Fruit fly (Drosophila melanogaster) whole organism, prepupa: ENCODE measurements around the gene Gr9a.
A peak's percentile ranks its signal among the peaks of the same experiment; 100 is the strongest.

Source experiments
- Blimp-1 ChIP-seq: fragments of 200-800 bp; sonication (Bioruptor generic); optimal IDR thresholded peaks from 3 replicates; lab custom pipeline; 2017; ENCODE audit warnings: missing biosample characterization, missing genetic modification characterization, mild to moderate bottlenecking, moderate library complexity, missing genetic modification reagents
- CG10631 ChIP-seq: fragments of 200-800 bp; sonication (Bioruptor generic); optimal IDR thresholded peaks from 2 replicates; lab custom pipeline; 2016; ENCODE audit warnings: missing biosample characterization, missing genetic modification characterization
- CG10669 ChIP-seq: fragments of 200-800 bp; sonication (Bioruptor generic); optimal IDR thresholded peaks from 3 replicates; lab custom pipeline; 2018; ENCODE audit warnings: missing biosample characterization, mild to moderate bottlenecking, missing genetic modification characterization, moderate library complexity
- CG11294 ChIP-seq: fragments of 200-800 bp; sonication (Bioruptor generic); IDR thresholded peaks from 2 replicates; pipeline ENCODE4 v1.3.6; 2022; ENCODE audit warnings: missing biosample characterization, missing genetic modification characterization
- CG11762 ChIP-seq: fragments of 200-800 bp; sonication (Bioruptor generic); optimal IDR thresholded peaks from 3 replicates; lab custom pipeline; 2016; ENCODE audit warnings: missing biosample characterization, missing genetic modification characterization; ENCODE audit not compliant: insufficient read depth
- CG11902 ChIP-seq: fragments of 200-800 bp; sonication (Bioruptor generic); optimal IDR thresholded peaks from 3 replicates; lab custom pipeline; 2016; ENCODE audit warnings: missing biosample characterization, missing genetic modification characterization
- CG15336 ChIP-seq: fragments of 200-800 bp; sonication (Bioruptor generic); IDR thresholded peaks from 2 replicates; pipeline ENCODE4 v1.3.6; 2022; ENCODE audit warnings: missing biosample characterization, missing genetic modification characterization
- CG1621 ChIP-seq: fragments of 200-800 bp; sonication (Bioruptor generic); optimal IDR thresholded peaks from 3 replicates; lab custom pipeline; 2018; ENCODE audit warnings: missing biosample characterization, mild to moderate bottlenecking, missing genetic modification characterization
- CG16779 ChIP-seq: fragments of 200-800 bp; sonication (Bioruptor generic); optimal IDR thresholded peaks from 3 replicates; lab custom pipeline; 2017; ENCODE audit warnings: missing biosample characterization, mild to moderate bottlenecking, missing genetic modification characterization
- CG3032 ChIP-seq: fragments of 200-800 bp; optimal IDR thresholded peaks from 2 replicates; lab custom pipeline; 2019; ENCODE audit warnings: missing biosample characterization, mild to moderate bottlenecking, missing genetic modification characterization, moderate library complexity
- CG31627 ChIP-seq: fragments of 200-800 bp; sonication (Bioruptor generic); optimal IDR thresholded peaks from 3 replicates; lab custom pipeline; 2016; ENCODE audit warnings: missing biosample characterization, missing genetic modification characterization
- CG32006 ChIP-seq: fragments of 200-800 bp; sonication (Bioruptor generic); optimal IDR thresholded peaks from 3 replicates; lab custom pipeline; 2017; ENCODE audit warnings: missing biosample characterization, mild to moderate bottlenecking, missing genetic modification characterization
- CG34406 ChIP-seq: fragments of 200-800 bp; sonication (Bioruptor generic); optimal IDR thresholded peaks from 3 replicates; lab custom pipeline; 2016; ENCODE audit warnings: missing biosample characterization, missing genetic modification characterization
- CG3919 ChIP-seq: fragments of 200-800 bp; sonication (Bioruptor generic); optimal IDR thresholded peaks from 3 replicates; lab custom pipeline; 2016; ENCODE audit warnings: missing biosample characterization, missing genetic modification characterization
- CG4318 ChIP-seq: fragments of 200-800 bp; sonication (Bioruptor generic); optimal IDR thresholded peaks from 3 replicates; lab custom pipeline; 2017; ENCODE audit warnings: missing biosample characterization, mild to moderate bottlenecking, missing genetic modification characterization
- CG6163 ChIP-seq: fragments of 200-800 bp; sonication (Bioruptor generic); IDR thresholded peaks from 3 replicates; pipeline ENCODE4 v1.3.6; 2022; ENCODE audit warnings: missing biosample characterization, missing genetic modification characterization
- CG6276 ChIP-seq: fragments of 200-800 bp; sonication (Bioruptor generic); optimal IDR thresholded peaks from 2 replicates; lab custom pipeline; 2017; ENCODE audit warnings: missing biosample characterization, mild to moderate bottlenecking, missing genetic modification characterization
- CG6792 ChIP-seq: fragments of 200-800 bp; sonication (Bioruptor generic); optimal IDR thresholded peaks from 3 replicates; lab custom pipeline; 2016; ENCODE audit warnings: missing biosample characterization, missing genetic modification characterization
- CG6808 ChIP-seq: fragments of 200-800 bp; sonication (Bioruptor generic); optimal IDR thresholded peaks from 3 replicates; lab custom pipeline; 2017; ENCODE audit warnings: missing biosample characterization, missing genetic modification characterization, mild to moderate bottlenecking, moderate library complexity, missing genetic modification reagents
- CG6854 ChIP-seq: fragments of 200-800 bp; sonication (Bioruptor generic); optimal IDR thresholded peaks from 2 replicates; lab custom pipeline; 2017; ENCODE audit warnings: missing biosample characterization, mild to moderate bottlenecking, missing genetic modification characterization
- CG7368 ChIP-seq: fragments of 200-800 bp; sonication (Bioruptor generic); optimal IDR thresholded peaks from 3 replicates; lab custom pipeline; 2016; ENCODE audit warnings: missing biosample characterization, missing genetic modification characterization
- CG8119 ChIP-seq: fragments of 200-800 bp; sonication (Bioruptor generic); IDR thresholded peaks from 3 replicates; pipeline ENCODE4 v1.3.6; 2022; ENCODE audit warnings: missing biosample characterization, missing genetic modification characterization
- CG8319 ChIP-seq: fragments of 200-800 bp; sonication (Bioruptor generic); optimal IDR thresholded peaks from 3 replicates; lab custom pipeline; 2016; ENCODE audit warnings: missing biosample characterization, missing genetic modification characterization
- CG8632 ChIP-seq: fragments of 200-800 bp; sonication (Bioruptor generic); optimal IDR thresholded peaks from 3 replicates; lab custom pipeline; 2016; ENCODE audit warnings: missing biosample characterization, missing genetic modification characterization
- CG9139 ChIP-seq: fragments of 200-800 bp; sonication (Bioruptor generic); optimal IDR thresholded peaks from 3 replicates; lab custom pipeline; 2017; ENCODE audit warnings: missing biosample characterization, mild to moderate bottlenecking, missing genetic modification characterization
- Eip78C ChIP-seq: fragments of 200-800 bp; sonication (Bioruptor generic); peaks from one replicate; lab custom pipeline; 2016; ENCODE audit warnings: missing biosample characterization, missing genetic modification characterization
- Eip93F ChIP-seq: fragments of 200-800 bp; sonication (Bioruptor generic); optimal IDR thresholded peaks from 2 replicates; lab custom pipeline; 2016; ENCODE audit warnings: missing biosample characterization, mild to moderate bottlenecking, missing genetic modification characterization
- Ets96B ChIP-seq: fragments of 200-800 bp; optimal IDR thresholded peaks from 2 replicates; lab custom pipeline; 2019; ENCODE audit warnings: missing biosample characterization, mild to moderate bottlenecking, missing genetic modification characterization, moderate library complexity
- Gug ChIP-seq: fragments of 200-800 bp; sonication (Bioruptor generic); IDR thresholded peaks from 2 replicates; pipeline ENCODE4 v1.3.6; 2022; ENCODE audit warnings: missing biosample characterization, missing genetic modification characterization
- Hr38 ChIP-seq: sonication (Bioruptor generic); optimal IDR thresholded peaks from 2 replicates; lab custom pipeline; 2016; ENCODE audit warnings: missing biosample characterization, missing genetic modification characterization
- Hr39 ChIP-seq: fragments of 200-800 bp; sonication (Bioruptor generic); optimal IDR thresholded peaks from 2 replicates; lab custom pipeline; 2016; ENCODE audit warnings: missing biosample characterization, missing genetic modification characterization
- Hr4 ChIP-seq: fragments of 200-800 bp; sonication (Bioruptor generic); optimal IDR thresholded peaks from 3 replicates; lab custom pipeline; 2016; ENCODE audit warnings: missing biosample characterization, missing genetic modification characterization
- Lpt ChIP-seq: fragments of 200-800 bp; sonication (Bioruptor generic); optimal IDR thresholded peaks from 3 replicates; lab custom pipeline; 2016; ENCODE audit warnings: missing biosample characterization, missing genetic modification characterization
- OdsH ChIP-seq: fragments of 200-800 bp; sonication (Bioruptor generic); optimal IDR thresholded peaks from 3 replicates; lab custom pipeline; 2016; ENCODE audit warnings: missing biosample characterization, missing genetic modification characterization
- Smox ChIP-seq: fragments of 200-800 bp; sonication (Bioruptor generic); optimal IDR thresholded peaks from 3 replicates; lab custom pipeline; 2016; ENCODE audit warnings: missing biosample characterization, missing genetic modification characterization
- Sox102F ChIP-seq: fragments of 200-800 bp; sonication (Bioruptor generic); optimal IDR thresholded peaks from 2 replicates; lab custom pipeline; 2016; ENCODE audit warnings: missing biosample characterization, mild to moderate bottlenecking, missing genetic modification characterization
- Sox14 ChIP-seq: fragments of 200-800 bp; sonication (Bioruptor generic); optimal IDR thresholded peaks from 3 replicates; lab custom pipeline; 2016; ENCODE audit warnings: missing biosample characterization, missing genetic modification characterization
- Sox15 ChIP-seq: fragments of 200-800 bp; sonication (Bioruptor generic); optimal IDR thresholded peaks from 3 replicates; lab custom pipeline; 2016; ENCODE audit warnings: missing biosample characterization, missing genetic modification characterization
- achi ChIP-seq: fragments of 200-800 bp; sonication (Bioruptor generic); optimal IDR thresholded peaks from 3 replicates; lab custom pipeline; 2016; ENCODE audit warnings: missing biosample characterization, missing genetic modification characterization
- acj6 ChIP-seq: fragments of 200-800 bp; sonication (Bioruptor generic); optimal IDR thresholded peaks from 3 replicates; lab custom pipeline; 2016; ENCODE audit warnings: missing biosample characterization, missing genetic modification characterization
- cyc ChIP-seq: fragments of 200-800 bp; sonication (Bioruptor generic); optimal IDR thresholded peaks from 3 replicates; lab custom pipeline; 2016; ENCODE audit warnings: missing biosample characterization, missing genetic modification characterization
- dsx ChIP-seq: fragments of 200-800 bp; optimal IDR thresholded peaks from 3 replicates; lab custom pipeline; 2019; ENCODE audit warnings: missing biosample characterization, mild to moderate bottlenecking, missing genetic modification characterization, moderate library complexity; ENCODE audit not compliant: poor library complexity, severe bottlenecking
- eg ChIP-seq: fragments of 200-800 bp; sonication (Bioruptor generic); IDR thresholded peaks from 3 replicates; pipeline ENCODE4 v1.3.6; 2022; ENCODE audit warnings: missing biosample characterization, missing genetic modification characterization
- fd59A ChIP-seq: fragments of 200-800 bp; sonication (Bioruptor generic); optimal IDR thresholded peaks from 2 replicates; lab custom pipeline; 2017; ENCODE audit warnings: missing biosample characterization, mild to moderate bottlenecking, missing genetic modification characterization, missing genetic modification reagents
- fd85E ChIP-seq: fragments of 200-800 bp; sonication (Bioruptor generic); optimal IDR thresholded peaks from 3 replicates; lab custom pipeline; 2016; ENCODE audit warnings: missing biosample characterization, missing genetic modification characterization
- fkh ChIP-seq: fragments of 200-800 bp; sonication (Bioruptor generic); optimal IDR thresholded peaks from 3 replicates; lab custom pipeline; 2017; ENCODE audit warnings: missing biosample characterization, mild to moderate bottlenecking, missing genetic modification characterization, moderate library complexity
- lz ChIP-seq: fragments of 200-800 bp; sonication (Bioruptor generic); optimal IDR thresholded peaks from 3 replicates; lab custom pipeline; 2016; ENCODE audit warnings: missing biosample characterization, missing genetic modification characterization
- net ChIP-seq: fragments of 200-800 bp; sonication (Bioruptor generic); optimal IDR thresholded peaks from 3 replicates; lab custom pipeline; 2016; ENCODE audit warnings: missing biosample characterization, missing genetic modification characterization
- pdm3 ChIP-seq: fragments of 200-800 bp; sonication (Bioruptor generic); optimal IDR thresholded peaks from 3 replicates; lab custom pipeline; 2016; ENCODE audit warnings: missing biosample characterization, missing genetic modification characterization
- spab ChIP-seq: fragments of 200-800 bp; sonication (Bioruptor generic); optimal IDR thresholded peaks from 2 replicates; lab custom pipeline; 2017; ENCODE audit warnings: missing biosample characterization, mild to moderate bottlenecking, missing genetic modification characterization, missing genetic modification reagents
- ss ChIP-seq, 2 experiments: fragments of 200-800 bp; sonication (Bioruptor generic); optimal IDR thresholded peaks; 2 replicates in 1 of 2; 3 replicates in 1 of 2; lab custom pipeline; 2017 to 2018; ENCODE audit warnings: mild to moderate bottlenecking in 2 of 2, missing biosample characterization in 2 of 2, missing genetic modification characterization in 2 of 2, moderate library complexity in 1 of 2
- svp ChIP-seq: fragments of 200-800 bp; sonication (Bioruptor generic); peaks from one replicate; lab custom pipeline; 2016; ENCODE audit warnings: missing biosample characterization, missing genetic modification characterization
- topi ChIP-seq: fragments of 200-800 bp; sonication (Bioruptor generic); optimal IDR thresholded peaks from 3 replicates; lab custom pipeline; 2016; ENCODE audit warnings: missing biosample characterization, missing genetic modification characterization

The Gr9a gene

dm6 chrX:10021809-10022208 is 39.6 kb upstream of the Gr9a start:
- no peak for TF ChIP-seq Hr4 (GFP tag; lab: Kevin White, UChicago)
- TF ChIP-seq CG3919 (GFP tag; lab: Kevin White, UChicago) = peak; percentile 17
- peak; percentile 53 for TF ChIP-seq Sox102F (GFP tag; lab: Kevin White, UChicago)
- TF ChIP-seq CG6163 (GFP tag; lab: Robert Waterston, UW) = peak; percentile 55; the same call in 2 of the 3 replicates
- TF ChIP-seq pdm3 (GFP tag; lab: Kevin White, UChicago) = no peak
- TF ChIP-seq fd59A (GFP tag; lab: Kevin White, UChicago) = no peak
- TF ChIP-seq ss (GFP tag; optimal IDR thresholded peaks at IDR 0.05; lab: Kevin White, UChicago) = peak; percentile 48 to 81
- no peak for TF ChIP-seq lz (GFP tag; lab: Kevin White, UChicago)
- no peak for TF ChIP-seq Eip93F (GFP tag; lab: Kevin White, UChicago)
- TF ChIP-seq svp = no peak
- no peak for TF ChIP-seq spab
- TF ChIP-seq CG6808 (GFP tag; lab: Kevin White, UChicago) = peak; percentile 38
- no peak for TF ChIP-seq CG8319
- TF ChIP-seq Hr39 (GFP tag; lab: Kevin White, UChicago) = no peak
- TF ChIP-seq Smox (GFP tag; lab: Kevin White, UChicago) = no peak
- no peak for TF ChIP-seq Sox15 (GFP tag; lab: Kevin White, UChicago)
- TF ChIP-seq CG15336 (GFP tag; lab: Robert Waterston, UW) = 0 out of 2 replicates have a peak, but pooled peaks have one; percentile 25
- no peak for TF ChIP-seq Sox14 (GFP tag; lab: Kevin White, UChicago)
- peak; percentile 12 for TF ChIP-seq CG10669
- no peak for TF ChIP-seq CG11902 (GFP tag; lab: Kevin White, UChicago)
- TF ChIP-seq dsx (GFP tag; lab: Kevin White, UChicago) = no peak
- no peak for TF ChIP-seq CG4318
- TF ChIP-seq net (GFP tag; lab: Kevin White, UChicago) = peak; percentile 48
- TF ChIP-seq OdsH (GFP tag; lab: Kevin White, UChicago) = no peak
- peak; percentile 38 for TF ChIP-seq CG34406
- TF ChIP-seq Blimp-1 (GFP tag; lab: Kevin White, UChicago) = peak; percentile 45
- TF ChIP-seq CG31627 (GFP tag; lab: Kevin White, UChicago) = no peak
- no peak for TF ChIP-seq fkh
- TF ChIP-seq Ets96B (tag; lab: Kevin White, UChicago) = no peak
- TF ChIP-seq CG8119 (GFP tag; lab: Robert Waterston, UW) = peak; percentile 46; the same call in 1 of the 3 replicates
- TF ChIP-seq cyc (GFP tag; lab: Kevin White, UChicago) = no peak
- no peak for TF ChIP-seq topi
- TF ChIP-seq CG11762 (GFP tag; lab: Kevin White, UChicago) = no peak
- TF ChIP-seq CG6276 (GFP tag; lab: Kevin White, UChicago) = no peak
- no peak for TF ChIP-seq CG3032
- no peak for TF ChIP-seq CG32006 (GFP tag; lab: Kevin White, UChicago)
- TF ChIP-seq CG7368 (GFP tag; lab: Kevin White, UChicago) = peak; percentile 32
- no peak for TF ChIP-seq Hr38 (GFP tag; lab: Kevin White, UChicago)
- peak; percentile 80 for TF ChIP-seq Eip78C (GFP tag; lab: Kevin White, UChicago)
- no peak for TF ChIP-seq Gug (GFP tag; lab: Robert Waterston, UW)
- peak; percentile 35 for TF ChIP-seq CG8632 (GFP tag; lab: Kevin White, UChicago)
- no peak for TF ChIP-seq fd85E
- TF ChIP-seq acj6 (GFP tag; lab: Kevin White, UChicago) = no peak
- TF ChIP-seq CG6792 (GFP tag; lab: Kevin White, UChicago) = no peak
- TF ChIP-seq achi = peak; percentile 3
- TF ChIP-seq Lpt = no peak
- TF ChIP-seq CG11294 = no peak
- peak; percentile 61 for TF ChIP-seq eg
- peak; percentile 55 for TF ChIP-seq CG6854 (GFP tag; lab: Kevin White, UChicago)
- no peak for TF ChIP-seq CG10631
- TF ChIP-seq CG16779 (tag; lab: Kevin White, UChicago) = peak; percentile 24
- no peak for TF ChIP-seq CG1621 (tag; lab: Kevin White, UChicago)
- TF ChIP-seq CG9139 = peak; percentile 45
